Fruit fly (Drosophila melanogaster) S2 (cell line): Measurements from ENCODE around the gene CG9500.

Experiments used
- CG8478 ChIP-seq: fragments of >200 bp; optimal IDR thresholded peaks from 2 replicates; lab custom pipeline; 2018
- CTCF ChIP-seq, 2 experiments: fragments of >200 bp; optimal IDR thresholded peaks; 2 replicates each; lab custom pipeline; 2018

DNA sequence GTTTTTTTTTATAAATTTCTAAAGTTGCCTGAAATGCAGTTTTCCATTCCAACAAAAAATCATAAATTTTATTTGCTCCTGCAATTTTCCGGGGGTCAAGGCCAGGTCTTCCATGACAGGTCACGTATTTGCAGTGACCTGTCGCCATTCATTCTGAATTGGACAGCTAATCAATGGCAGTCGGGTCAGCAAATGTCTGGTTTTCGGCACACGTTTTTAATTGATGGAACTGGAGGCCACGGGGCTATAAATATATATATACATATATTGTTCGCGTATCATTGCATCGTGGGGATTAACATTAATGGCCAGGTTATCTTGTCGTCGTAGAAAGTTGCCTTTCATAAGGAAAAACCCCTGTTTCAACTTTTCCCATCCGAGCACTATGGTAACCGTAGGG is 28.9 kb upstream of the CG9500 start:
- TF ChIP-seq CG8478 (lab: Kevin White, UChicago) (no peak), CTCF (optimal IDR thresholded peaks at IDR 0.05; lab: Kevin White, UChicago) (no peak)
